Fruit fly (Drosophila melanogaster) whole organism, prepupa: ENCODE measurements around the gene TTLL6B.

Source experiments
- CG10631 ChIP-seq: fragments of 200-800 bp; sonication (Bioruptor generic); optimal IDR thresholded peaks from 2 replicates; lab custom pipeline; 2016; ENCODE audit warnings: missing biosample characterization, missing genetic modification characterization
- CG10669 ChIP-seq: fragments of 200-800 bp; sonication (Bioruptor generic); optimal IDR thresholded peaks from 3 replicates; lab custom pipeline; 2018; ENCODE audit warnings: missing biosample characterization, mild to moderate bottlenecking, missing genetic modification characterization, moderate library complexity
- CG11762 ChIP-seq: fragments of 200-800 bp; sonication (Bioruptor generic); optimal IDR thresholded peaks from 3 replicates; lab custom pipeline; 2016; ENCODE audit warnings: missing biosample characterization, missing genetic modification characterization; ENCODE audit not compliant: insufficient read depth
- CG11902 ChIP-seq: fragments of 200-800 bp; sonication (Bioruptor generic); optimal IDR thresholded peaks from 3 replicates; lab custom pipeline; 2016; ENCODE audit warnings: missing biosample characterization, missing genetic modification characterization
- CG15336 ChIP-seq: fragments of 200-800 bp; sonication (Bioruptor generic); IDR thresholded peaks from 2 replicates; pipeline ENCODE4 v1.3.6; 2022; ENCODE audit warnings: missing biosample characterization, missing genetic modification characterization
- CG3032 ChIP-seq: fragments of 200-800 bp; optimal IDR thresholded peaks from 2 replicates; lab custom pipeline; 2019; ENCODE audit warnings: missing biosample characterization, mild to moderate bottlenecking, missing genetic modification characterization, moderate library complexity
- CG31627 ChIP-seq: fragments of 200-800 bp; sonication (Bioruptor generic); optimal IDR thresholded peaks from 3 replicates; lab custom pipeline; 2016; ENCODE audit warnings: missing biosample characterization, missing genetic modification characterization
- CG32006 ChIP-seq: fragments of 200-800 bp; sonication (Bioruptor generic); optimal IDR thresholded peaks from 3 replicates; lab custom pipeline; 2017; ENCODE audit warnings: missing biosample characterization, mild to moderate bottlenecking, missing genetic modification characterization
- CG34406 ChIP-seq: fragments of 200-800 bp; sonication (Bioruptor generic); optimal IDR thresholded peaks from 3 replicates; lab custom pipeline; 2016; ENCODE audit warnings: missing biosample characterization, missing genetic modification characterization
- CG3919 ChIP-seq: fragments of 200-800 bp; sonication (Bioruptor generic); optimal IDR thresholded peaks from 3 replicates; lab custom pipeline; 2016; ENCODE audit warnings: missing biosample characterization, missing genetic modification characterization
- CG6163 ChIP-seq: fragments of 200-800 bp; sonication (Bioruptor generic); IDR thresholded peaks from 3 replicates; pipeline ENCODE4 v1.3.6; 2022; ENCODE audit warnings: missing biosample characterization, missing genetic modification characterization
- CG6276 ChIP-seq: fragments of 200-800 bp; sonication (Bioruptor generic); optimal IDR thresholded peaks from 2 replicates; lab custom pipeline; 2017; ENCODE audit warnings: missing biosample characterization, mild to moderate bottlenecking, missing genetic modification characterization
- CG6792 ChIP-seq: fragments of 200-800 bp; sonication (Bioruptor generic); optimal IDR thresholded peaks from 3 replicates; lab custom pipeline; 2016; ENCODE audit warnings: missing biosample characterization, missing genetic modification characterization
- CG6808 ChIP-seq: fragments of 200-800 bp; sonication (Bioruptor generic); optimal IDR thresholded peaks from 3 replicates; lab custom pipeline; 2017; ENCODE audit warnings: missing biosample characterization, missing genetic modification characterization, mild to moderate bottlenecking, moderate library complexity, missing genetic modification reagents
- CG6854 ChIP-seq: fragments of 200-800 bp; sonication (Bioruptor generic); optimal IDR thresholded peaks from 2 replicates; lab custom pipeline; 2017; ENCODE audit warnings: missing biosample characterization, mild to moderate bottlenecking, missing genetic modification characterization
- CG7368 ChIP-seq: fragments of 200-800 bp; sonication (Bioruptor generic); optimal IDR thresholded peaks from 3 replicates; lab custom pipeline; 2016; ENCODE audit warnings: missing biosample characterization, missing genetic modification characterization
- CG8119 ChIP-seq: fragments of 200-800 bp; sonication (Bioruptor generic); IDR thresholded peaks from 3 replicates; pipeline ENCODE4 v1.3.6; 2022; ENCODE audit warnings: missing biosample characterization, missing genetic modification characterization
- CG8319 ChIP-seq: fragments of 200-800 bp; sonication (Bioruptor generic); optimal IDR thresholded peaks from 3 replicates; lab custom pipeline; 2016; ENCODE audit warnings: missing biosample characterization, missing genetic modification characterization
- CG8632 ChIP-seq: fragments of 200-800 bp; sonication (Bioruptor generic); optimal IDR thresholded peaks from 3 replicates; lab custom pipeline; 2016; ENCODE audit warnings: missing biosample characterization, missing genetic modification characterization
- CG9139 ChIP-seq: fragments of 200-800 bp; sonication (Bioruptor generic); optimal IDR thresholded peaks from 3 replicates; lab custom pipeline; 2017; ENCODE audit warnings: missing biosample characterization, mild to moderate bottlenecking, missing genetic modification characterization
- Eip75B ChIP-seq: fragments of 200-800 bp; sonication (Bioruptor generic); optimal IDR thresholded peaks from 3 replicates; lab custom pipeline; 2016; ENCODE audit warnings: missing biosample characterization, missing genetic modification characterization
- Eip78C ChIP-seq: fragments of 200-800 bp; sonication (Bioruptor generic); peaks from one replicate; lab custom pipeline; 2016; ENCODE audit warnings: missing biosample characterization, missing genetic modification characterization
- Eip93F ChIP-seq: fragments of 200-800 bp; sonication (Bioruptor generic); optimal IDR thresholded peaks from 2 replicates; lab custom pipeline; 2016; ENCODE audit warnings: missing biosample characterization, mild to moderate bottlenecking, missing genetic modification characterization
- Ets21C ChIP-seq: fragments of 200-800 bp; sonication (Bioruptor generic); optimal IDR thresholded peaks from 3 replicates; lab custom pipeline; 2016; ENCODE audit warnings: missing biosample characterization, missing genetic modification characterization
- Ets96B ChIP-seq: fragments of 200-800 bp; optimal IDR thresholded peaks from 2 replicates; lab custom pipeline; 2019; ENCODE audit warnings: missing biosample characterization, mild to moderate bottlenecking, missing genetic modification characterization, moderate library complexity
- Gug ChIP-seq: fragments of 200-800 bp; sonication (Bioruptor generic); IDR thresholded peaks from 2 replicates; pipeline ENCODE4 v1.3.6; 2022; ENCODE audit warnings: missing biosample characterization, missing genetic modification characterization
- Hr38 ChIP-seq: sonication (Bioruptor generic); optimal IDR thresholded peaks from 2 replicates; lab custom pipeline; 2016; ENCODE audit warnings: missing biosample characterization, missing genetic modification characterization
- Hr39 ChIP-seq: fragments of 200-800 bp; sonication (Bioruptor generic); optimal IDR thresholded peaks from 2 replicates; lab custom pipeline; 2016; ENCODE audit warnings: missing biosample characterization, missing genetic modification characterization
- Hr4 ChIP-seq: fragments of 200-800 bp; sonication (Bioruptor generic); optimal IDR thresholded peaks from 3 replicates; lab custom pipeline; 2016; ENCODE audit warnings: missing biosample characterization, missing genetic modification characterization
- Lpt ChIP-seq: fragments of 200-800 bp; sonication (Bioruptor generic); optimal IDR thresholded peaks from 3 replicates; lab custom pipeline; 2016; ENCODE audit warnings: missing biosample characterization, missing genetic modification characterization
- Met ChIP-seq: fragments of 200-800 bp; sonication (Bioruptor generic); optimal IDR thresholded peaks from 3 replicates; lab custom pipeline; 2016; ENCODE audit warnings: missing biosample characterization, missing genetic modification characterization
- OdsH ChIP-seq: fragments of 200-800 bp; sonication (Bioruptor generic); optimal IDR thresholded peaks from 3 replicates; lab custom pipeline; 2016; ENCODE audit warnings: missing biosample characterization, missing genetic modification characterization
- Smox ChIP-seq: fragments of 200-800 bp; sonication (Bioruptor generic); optimal IDR thresholded peaks from 3 replicates; lab custom pipeline; 2016; ENCODE audit warnings: missing biosample characterization, missing genetic modification characterization
- Sox14 ChIP-seq: fragments of 200-800 bp; sonication (Bioruptor generic); optimal IDR thresholded peaks from 3 replicates; lab custom pipeline; 2016; ENCODE audit warnings: missing biosample characterization, missing genetic modification characterization
- Sox15 ChIP-seq: fragments of 200-800 bp; sonication (Bioruptor generic); optimal IDR thresholded peaks from 3 replicates; lab custom pipeline; 2016; ENCODE audit warnings: missing biosample characterization, missing genetic modification characterization
- achi ChIP-seq: fragments of 200-800 bp; sonication (Bioruptor generic); optimal IDR thresholded peaks from 3 replicates; lab custom pipeline; 2016; ENCODE audit warnings: missing biosample characterization, missing genetic modification characterization
- dac ChIP-seq: fragments of 200-800 bp; sonication (Bioruptor generic); optimal IDR thresholded peaks from 2 replicates; lab custom pipeline; 2017; ENCODE audit warnings: missing biosample characterization, mild to moderate bottlenecking, missing genetic modification characterization
- dsx ChIP-seq: fragments of 200-800 bp; optimal IDR thresholded peaks from 3 replicates; lab custom pipeline; 2019; ENCODE audit warnings: missing biosample characterization, mild to moderate bottlenecking, missing genetic modification characterization, moderate library complexity; ENCODE audit not compliant: poor library complexity, severe bottlenecking
- esn ChIP-seq: fragments of 200-800 bp; sonication (Bioruptor generic); optimal IDR thresholded peaks from 2 replicates; lab custom pipeline; 2016; ENCODE audit warnings: missing biosample characterization, mild to moderate bottlenecking, missing genetic modification characterization, moderate library complexity
- fd59A ChIP-seq: fragments of 200-800 bp; sonication (Bioruptor generic); optimal IDR thresholded peaks from 2 replicates; lab custom pipeline; 2017; ENCODE audit warnings: missing biosample characterization, mild to moderate bottlenecking, missing genetic modification characterization, missing genetic modification reagents
- fd85E ChIP-seq: fragments of 200-800 bp; sonication (Bioruptor generic); optimal IDR thresholded peaks from 3 replicates; lab custom pipeline; 2016; ENCODE audit warnings: missing biosample characterization, missing genetic modification characterization
- fkh ChIP-seq: fragments of 200-800 bp; sonication (Bioruptor generic); optimal IDR thresholded peaks from 3 replicates; lab custom pipeline; 2017; ENCODE audit warnings: missing biosample characterization, mild to moderate bottlenecking, missing genetic modification characterization, moderate library complexity
- lz ChIP-seq: fragments of 200-800 bp; sonication (Bioruptor generic); optimal IDR thresholded peaks from 3 replicates; lab custom pipeline; 2016; ENCODE audit warnings: missing biosample characterization, missing genetic modification characterization
- net ChIP-seq: fragments of 200-800 bp; sonication (Bioruptor generic); optimal IDR thresholded peaks from 3 replicates; lab custom pipeline; 2016; ENCODE audit warnings: missing biosample characterization, missing genetic modification characterization
- pdm3 ChIP-seq: fragments of 200-800 bp; sonication (Bioruptor generic); optimal IDR thresholded peaks from 3 replicates; lab custom pipeline; 2016; ENCODE audit warnings: missing biosample characterization, missing genetic modification characterization
- salr ChIP-seq, 2 experiments: fragments of 200-800 bp; sonication (Bioruptor generic); optimal IDR thresholded peaks; 3 replicates each; lab custom pipeline; 2016 to 2018; ENCODE audit warnings: missing biosample characterization in 2 of 2, missing genetic modification characterization in 2 of 2, mild to moderate bottlenecking in 1 of 2
- spab ChIP-seq: fragments of 200-800 bp; sonication (Bioruptor generic); optimal IDR thresholded peaks from 2 replicates; lab custom pipeline; 2017; ENCODE audit warnings: missing biosample characterization, mild to moderate bottlenecking, missing genetic modification characterization, missing genetic modification reagents
- ss ChIP-seq, 2 experiments: fragments of 200-800 bp; sonication (Bioruptor generic); optimal IDR thresholded peaks; 2 replicates in 1 of 2; 3 replicates in 1 of 2; lab custom pipeline; 2017 to 2018; ENCODE audit warnings: mild to moderate bottlenecking in 2 of 2, missing biosample characterization in 2 of 2, missing genetic modification characterization in 2 of 2, moderate library complexity in 1 of 2
- svp ChIP-seq: fragments of 200-800 bp; sonication (Bioruptor generic); peaks from one replicate; lab custom pipeline; 2016; ENCODE audit warnings: missing biosample characterization, missing genetic modification characterization
- vri ChIP-seq: fragments of 200-800 bp; sonication (Bioruptor generic); optimal IDR thresholded peaks from 3 replicates; lab custom pipeline; 2016; ENCODE audit warnings: missing biosample characterization, mild to moderate bottlenecking, missing genetic modification characterization

Gene TTLL6B

dm6 chr3R:27274533-27275447, 24.0 kb upstream of the TTLL6B start, which contains the start of gene CG5938:
TSS of gene CG5938 (plus strand) at chr3R:27274794.
- TF ChIP-seq Hr38 (GFP tag; lab: Kevin White, UChicago), result no peak
- TF ChIP-seq CG32006 (GFP tag; lab: Kevin White, UChicago), result peak; percentile 17
- TF ChIP-seq Ets21C (GFP tag; lab: Kevin White, UChicago), result no peak
- peak; percentile 34 for TF ChIP-seq Met (GFP tag; lab: Kevin White, UChicago)
- TF ChIP-seq CG10669, result no peak
- peak; percentile 17 for TF ChIP-seq lz (GFP tag; lab: Kevin White, UChicago)
- TF ChIP-seq CG11762 (GFP tag; lab: Kevin White, UChicago), result no peak
- TF ChIP-seq CG6854, result peak; percentile 30
- TF ChIP-seq Ets96B (tag; lab: Kevin White, UChicago), result peak; percentile 34
- TF ChIP-seq achi (GFP tag; lab: Kevin White, UChicago), result peak; percentile 57
- peak; percentile 8 for TF ChIP-seq Hr4
- peak; percentile 67 for TF ChIP-seq CG6163
- TF ChIP-seq salr (GFP tag; optimal IDR thresholded peaks at IDR 0.05; lab: Kevin White, UChicago), result peak in 1 of 2 experiments; percentile 9
- no peak for TF ChIP-seq CG8319
- peak; percentile 50 for TF ChIP-seq CG6808 (GFP tag; lab: Kevin White, UChicago)
- TF ChIP-seq pdm3 (GFP tag; lab: Kevin White, UChicago), result no peak
- TF ChIP-seq dsx (GFP tag; lab: Kevin White, UChicago), result peak; percentile 68
- TF ChIP-seq esn, result peak; percentile 18
- no peak for TF ChIP-seq Smox (GFP tag; lab: Kevin White, UChicago)
- TF ChIP-seq fd59A (GFP tag; lab: Kevin White, UChicago), result no peak
- peak; percentile 74 for TF ChIP-seq Eip78C (GFP tag; lab: Kevin White, UChicago)
- TF ChIP-seq CG3919 (GFP tag; lab: Kevin White, UChicago), result peak; percentile 47
- TF ChIP-seq Eip75B (GFP tag; lab: Kevin White, UChicago), result peak; percentile 12
- peak; percentile 26 for TF ChIP-seq net (GFP tag; lab: Kevin White, UChicago)
- no peak for TF ChIP-seq spab (GFP tag; lab: Kevin White, UChicago)
- peak; percentile 10 for TF ChIP-seq CG31627 (GFP tag; lab: Kevin White, UChicago)
- peak; percentile 23 to 69 for TF ChIP-seq ss (GFP tag; optimal IDR thresholded peaks at IDR 0.05; lab: Kevin White, UChicago)
- peak; percentile 47 for TF ChIP-seq OdsH
- no peak for TF ChIP-seq Gug (GFP tag; lab: Robert Waterston, UW)
- peak; percentile 39 for TF ChIP-seq CG10631 (GFP tag; lab: Kevin White, UChicago)
- peak; percentile 39 for TF ChIP-seq CG9139
- TF ChIP-seq CG11902 (GFP tag; lab: Kevin White, UChicago), result peak; percentile 22
- no peak for TF ChIP-seq CG6792 (GFP tag; lab: Kevin White, UChicago)
- TF ChIP-seq fkh, result peak; percentile 21
- no peak for TF ChIP-seq Eip93F (GFP tag; lab: Kevin White, UChicago)
- peak; percentile 21 for TF ChIP-seq CG3032 (tag; lab: Kevin White, UChicago)
- TF ChIP-seq CG15336, result no peak
- peak; percentile 10 for TF ChIP-seq vri (GFP tag; lab: Kevin White, UChicago)
- TF ChIP-seq CG34406 (GFP tag; lab: Kevin White, UChicago), result peak; percentile 32
- TF ChIP-seq dac (GFP tag; lab: Kevin White, UChicago), result no peak
- peak; percentile 68 for TF ChIP-seq Sox14 (GFP tag; lab: Kevin White, UChicago)
- TF ChIP-seq svp (GFP tag; lab: Kevin White, UChicago), result peak; percentile 59
- no peak for TF ChIP-seq CG8119 (GFP tag; lab: Robert Waterston, UW)
- TF ChIP-seq CG7368 (GFP tag; lab: Kevin White, UChicago), result peak; percentile 9
- TF ChIP-seq Hr39 (GFP tag; lab: Kevin White, UChicago), result peak; percentile 16
- TF ChIP-seq Sox15 (GFP tag; lab: Kevin White, UChicago), result no peak
- no peak for TF ChIP-seq Lpt (GFP tag; lab: Kevin White, UChicago)
- peak; percentile 48 for TF ChIP-seq CG6276
- no peak for TF ChIP-seq CG8632 (GFP tag; lab: Kevin White, UChicago)
- no peak for TF ChIP-seq fd85E (GFP tag; lab: Kevin White, UChicago)
